Worm (Caenorhabditis elegans) whole organism, L4 larva: ENCODE results near the gene srw-98.

Experiments used
- D1046.2 ChIP-seq: fragments of 200-800 bp; sonication (Bioruptor generic); IDR thresholded peaks from 2 replicates; pipeline ENCODE4 v1.3.6; 2022; ENCODE audit warnings: missing genetic modification characterization, missing compliant biosample characterization
- F37D6.2 ChIP-seq: sonication (generic microtip); optimal IDR thresholded peaks from 2 replicates; lab custom pipeline; 2016; ENCODE audit warnings: mild to moderate bottlenecking, missing genetic modification characterization, missing compliant biosample characterization
- F49E8.2 ChIP-seq: sonication (generic microtip); optimal IDR thresholded peaks from 2 replicates; lab custom pipeline; 2016; ENCODE audit warnings: missing compliant biosample characterization, mild to moderate bottlenecking, missing genetic modification characterization, borderline replicate concordance
- Y105C5A.15 ChIP-seq: fragments of 200-800 bp; sonication (Bioruptor generic); IDR thresholded peaks from 2 replicates; pipeline ENCODE4 v1.3.6; 2022; ENCODE audit warnings: missing genetic modification characterization, missing compliant biosample characterization
- Y5F2A.4 ChIP-seq: fragments of 200-800 bp; sonication (Bioruptor generic); optimal IDR thresholded peaks from 2 replicates; lab custom pipeline; 2018; ENCODE audit warnings: mild to moderate bottlenecking, missing genetic modification characterization, missing compliant biosample characterization
- Y75B8A.6 ChIP-seq: fragments of 200-800 bp; sonication (Bioruptor generic); IDR thresholded peaks from 2 replicates; pipeline ENCODE4 v1.3.6; 2022; ENCODE audit warnings: missing genetic modification reagents, missing genetic modification characterization, missing compliant biosample characterization
- ZK546.5 ChIP-seq, 2 experiments: sonication (generic microtip); optimal IDR thresholded peaks; 2 replicates each; lab custom pipeline; 2017; ENCODE audit warnings: missing biosample characterization in 2 of 2, missing genetic modification characterization in 2 of 2
- aha-1 ChIP-seq: fragments of 150-350 bp; peaks from one replicate; lab custom pipeline; 2014; ENCODE audit warnings: missing biosample characterization, missing genetic modification characterization
- aly-2 ChIP-seq: sonication (generic microtip); optimal IDR thresholded peaks from 2 replicates; lab custom pipeline; 2018; ENCODE audit warnings: missing biosample characterization, missing genetic modification characterization
- attf-4 ChIP-seq: sonication (generic microtip); optimal IDR thresholded peaks from 3 replicates; lab custom pipeline; 2017; ENCODE audit warnings: missing biosample characterization, missing genetic modification characterization
- ceh-20 ChIP-seq: fragments of 200-800 bp; sonication (Bioruptor generic); IDR thresholded peaks from 2 replicates; pipeline ENCODE4 v1.3.6; 2022; ENCODE audit warnings: missing genetic modification reagents, missing genetic modification characterization, missing compliant biosample characterization
- ceh-44 ChIP-seq: fragments of 200-800 bp; sonication (Bioruptor generic); IDR thresholded peaks from 2 replicates; pipeline ENCODE4 v1.3.6; 2022; ENCODE audit warnings: missing genetic modification reagents, missing genetic modification characterization, missing compliant biosample characterization
- daf-12 ChIP-seq: fragments of 150-350 bp; optimal IDR thresholded peaks from 2 replicates; lab custom pipeline; 2014; ENCODE audit warnings: missing biosample characterization, missing genetic modification reagents, missing genetic modification characterization
- daf-16 ChIP-seq, 3 experiments: sonication (generic microtip); optimal IDR thresholded peaks; 2 replicates each; lab custom pipeline; 2016 to 2017; ENCODE audit warnings: missing genetic modification characterization in 3 of 3, missing genetic modification reagents in 3 of 3, mild to moderate bottlenecking in 2 of 3, missing compliant biosample characterization in 2 of 3, missing biosample characterization in 1 of 3, moderate library complexity in 1 of 3
- daf-19 ChIP-seq: fragments of 200-800 bp; sonication (Bioruptor generic); conservative IDR thresholded peaks from 2 replicates; pipeline ENCODE4 v1.3.6; 2022; ENCODE audit warnings: missing genetic modification characterization, missing compliant biosample characterization
- daf-8 ChIP-seq: fragments of 200-800 bp; sonication (Bioruptor generic); IDR thresholded peaks from 2 replicates; pipeline ENCODE4 v1.3.6; 2022; ENCODE audit warnings: missing genetic modification characterization, missing compliant biosample characterization
- dmd-8 ChIP-seq: fragments of 200-800 bp; sonication (Bioruptor generic); IDR thresholded peaks from 2 replicates; pipeline ENCODE4 v1.3.6; 2022; ENCODE audit warnings: missing genetic modification characterization, missing compliant biosample characterization
- dpl-1 ChIP-seq: fragments of 150-350 bp; optimal IDR thresholded peaks from 2 replicates; lab custom pipeline; 2014; ENCODE audit warnings: missing biosample characterization, missing genetic modification reagents, missing genetic modification characterization
- duxl-1 ChIP-seq: sonication (generic microtip); optimal IDR thresholded peaks from 2 replicates; lab custom pipeline; 2016; ENCODE audit warnings: mild to moderate bottlenecking, missing genetic modification characterization, moderate library complexity, missing compliant biosample characterization; ENCODE audit not compliant: poor library complexity
- dve-1 ChIP-seq: sonication (generic microtip); optimal IDR thresholded peaks from 2 replicates; lab custom pipeline; 2017; ENCODE audit warnings: antibody characterized with exemption, mild to moderate bottlenecking, missing genetic modification characterization, missing compliant biosample characterization; ENCODE audit not compliant: insufficient read depth
- egl-43 ChIP-seq: fragments of 200-800 bp; sonication (Bioruptor generic); IDR thresholded peaks from 2 replicates; pipeline ENCODE4 v1.3.6; 2022; ENCODE audit warnings: missing genetic modification reagents, missing genetic modification characterization, missing compliant biosample characterization
- gei-8 ChIP-seq: fragments of 200-800 bp; sonication (Bioruptor generic); optimal IDR thresholded peaks from 2 replicates; lab custom pipeline; 2018; ENCODE audit warnings: mild to moderate bottlenecking, missing genetic modification characterization, missing compliant biosample characterization
- hif-1 ChIP-seq, 2 experiments: sonication (generic microtip); optimal IDR thresholded peaks; 2 replicates each; lab custom pipeline; 2016 to 2017; ENCODE audit warnings: missing compliant biosample characterization in 2 of 2, missing genetic modification characterization in 2 of 2, missing genetic modification reagents in 2 of 2, missing genotype in 2 of 2, mild to moderate bottlenecking in 1 of 2
- lsy-2 ChIP-seq, 2 experiments: fragments of 150-350 bp in 1 of 2; sonication (generic microtip) in 1 of 2; optimal IDR thresholded peaks; 2 replicates each; lab custom pipeline; 2014 to 2017; ENCODE audit warnings: missing biosample characterization in 2 of 2, missing genetic modification characterization in 2 of 2
- madf-5 ChIP-seq, 2 experiments: fragments of 200-800 bp; sonication (Bioruptor generic); IDR thresholded peaks; 2 replicates each; pipeline ENCODE4 v1.3.6; 2022; ENCODE audit warnings: missing compliant biosample characterization in 2 of 2, missing genetic modification characterization in 2 of 2
- madf-9 ChIP-seq: fragments of 200-800 bp; sonication (Bioruptor generic); conservative IDR thresholded peaks from 2 replicates; pipeline ENCODE4 v1.3.6; 2022; ENCODE audit warnings: missing genetic modification reagents, missing genetic modification characterization, missing compliant biosample characterization
- mdl-1 ChIP-seq, 2 experiments: fragments of 150-350 bp in 1 of 2; sonication (generic microtip) in 1 of 2; optimal IDR thresholded peaks; 2 replicates each; lab custom pipeline; 2014 to 2017; ENCODE audit warnings: missing biosample characterization in 2 of 2, missing genetic modification characterization in 2 of 2
- mep-1 ChIP-seq: fragments of 150-350 bp; sonication (generic microtip); optimal IDR thresholded peaks from 3 replicates; lab custom pipeline; 2014; ENCODE audit warnings: missing biosample characterization, missing genetic modification characterization
- mxl-2 ChIP-seq: fragments of 200-800 bp; sonication (Bioruptor generic); conservative IDR thresholded peaks from 2 replicates; pipeline ENCODE4 v1.3.6; 2022; ENCODE audit warnings: missing genetic modification reagents, missing genetic modification characterization, missing compliant biosample characterization
- nhr-102 ChIP-seq: sonication (generic microtip); optimal IDR thresholded peaks from 2 replicates; lab custom pipeline; 2016; ENCODE audit warnings: mild to moderate bottlenecking, missing genetic modification characterization, moderate library complexity, missing compliant biosample characterization
- nhr-111 ChIP-seq: fragments of 200-800 bp; sonication (Bioruptor generic); optimal IDR thresholded peaks from 2 replicates; lab custom pipeline; 2018; ENCODE audit warnings: mild to moderate bottlenecking, missing genetic modification characterization, missing compliant biosample characterization
- nhr-28 ChIP-seq: fragments of 150-350 bp; optimal IDR thresholded peaks from 2 replicates; lab custom pipeline; 2014; ENCODE audit warnings: missing biosample characterization, missing genetic modification characterization
- nhr-41 ChIP-seq: fragments of 200-800 bp; sonication (Bioruptor generic); IDR thresholded peaks from 2 replicates; pipeline ENCODE4 v1.3.6; 2022; ENCODE audit warnings: missing genetic modification reagents, missing genetic modification characterization, missing compliant biosample characterization
- nhr-42 ChIP-seq: fragments of 200-800 bp; sonication (Bioruptor generic); IDR thresholded peaks from 2 replicates; pipeline ENCODE4 v1.3.6; 2022; ENCODE audit warnings: missing genetic modification characterization, missing compliant biosample characterization
- nhr-77 ChIP-seq: fragments of 150-350 bp; optimal IDR thresholded peaks from 2 replicates; lab custom pipeline; 2014; ENCODE audit warnings: missing biosample characterization, missing genetic modification characterization
- php-3 ChIP-seq: fragments of 200-800 bp; sonication (Bioruptor generic); IDR thresholded peaks from 2 replicates; pipeline ENCODE4 v1.3.6; 2022; ENCODE audit warnings: missing genetic modification reagents, missing genetic modification characterization, missing compliant biosample characterization
- skn-1 ChIP-seq: fragments of 150-350 bp; optimal IDR thresholded peaks from 2 replicates; lab custom pipeline; 2014; ENCODE audit warnings: missing biosample characterization, missing genetic modification characterization
- unc-130 ChIP-seq: sonication (generic microtip); optimal IDR thresholded peaks from 2 replicates; lab custom pipeline; 2016; ENCODE audit warnings: missing genetic modification reagents, missing genetic modification characterization, missing compliant biosample characterization
- unc-62 ChIP-seq, 3 experiments: fragments of 150-350 bp in 1 of 3; sonication (generic microtip); optimal IDR thresholded peaks in 2 of 3; peaks in 1 of 3; 1 replicate in 1 of 3; 2 replicates in 2 of 3; lab custom pipeline; 2014 to 2017; ENCODE audit warnings: missing biosample characterization in 3 of 3, missing genetic modification characterization in 3 of 3, missing genetic modification reagents in 3 of 3, missing genotype in 1 of 3
- zip-11 ChIP-seq: fragments of 200-800 bp; sonication (Bioruptor generic); IDR thresholded peaks from 2 replicates; pipeline ENCODE4 v1.3.6; 2022; ENCODE audit warnings: missing genetic modification characterization, missing compliant biosample characterization
- ztf-7 ChIP-seq: fragments of 150-350 bp; optimal IDR thresholded peaks from 2 replicates; lab custom pipeline; 2014; ENCODE audit warnings: missing biosample characterization, missing genetic modification characterization

Gene srw-98

DNA sequence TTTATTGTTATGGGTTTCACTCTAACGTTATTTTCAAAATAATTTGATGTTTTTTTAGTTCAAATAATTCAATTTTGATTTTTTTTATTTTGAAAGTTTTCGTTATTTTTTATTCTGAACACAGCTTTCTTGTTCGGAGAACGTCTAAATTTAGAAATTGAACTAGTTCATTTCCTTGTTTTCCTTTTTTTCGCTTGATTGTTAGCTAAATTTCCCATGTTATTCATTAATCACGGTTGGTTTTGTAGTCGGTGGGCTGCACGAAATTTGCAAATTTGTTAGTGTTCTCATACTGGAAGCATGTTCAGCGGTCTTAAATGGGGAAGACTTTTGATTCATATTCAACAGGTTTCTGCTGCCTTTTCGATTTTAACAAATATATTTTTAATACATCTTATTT is 42.3 kb downstream of the srw-98 start, which contains the start of gene str-222:
Gene str-222 (plus strand): TSS at position 301 of the 400 bp plus-strand sequence.
- TF ChIP-seq dpl-1 (GFP tag; lab: Kevin White, UChicago) (no peak), D1046.2 (GFP tag; lab: Robert Waterston, UW) (no peak), madf-5 (GFP tag; IDR thresholded peaks at IDR 0.05; lab: Robert Waterston, UW) (no peak), nhr-111 (no peak), nhr-28 (no peak), mep-1 (tag; lab: Kevin White, UChicago) (no peak), dmd-8 (no peak), unc-62 (GFP tag; optimal IDR thresholded peaks at IDR 0.05 in 1 of 2; lab: Kevin White, UChicago) (no peak), unc-62 (tag; optimal IDR thresholded peaks at IDR 0.05; lab: Kevin White, UChicago) (no peak), aha-1 (no peak), daf-12 (tag; lab: Kevin White, UChicago) (no peak), Y105C5A.15 (GFP tag; lab: Robert Waterston, UW) (no peak), daf-8 (GFP tag; lab: Robert Waterston, UW) (no peak), nhr-42 (GFP tag; lab: Robert Waterston, UW) (no peak), aly-2 (tag; lab: Kevin White, UChicago) (no peak), madf-9 (GFP tag; lab: Robert Waterston, UW) (no peak), attf-4 (tag; lab: Kevin White, UChicago) (no peak), unc-130 (GFP tag; lab: Kevin White, UChicago) (no peak), zip-11 (GFP tag; lab: Robert Waterston, UW) (no peak), egl-43 (GFP tag; lab: Robert Waterston, UW) (no peak), F49E8.2 (tag; lab: Kevin White, UChicago) (no peak)
- TF ChIP-seq, all 104 proteins: peak for 0

DNA sequence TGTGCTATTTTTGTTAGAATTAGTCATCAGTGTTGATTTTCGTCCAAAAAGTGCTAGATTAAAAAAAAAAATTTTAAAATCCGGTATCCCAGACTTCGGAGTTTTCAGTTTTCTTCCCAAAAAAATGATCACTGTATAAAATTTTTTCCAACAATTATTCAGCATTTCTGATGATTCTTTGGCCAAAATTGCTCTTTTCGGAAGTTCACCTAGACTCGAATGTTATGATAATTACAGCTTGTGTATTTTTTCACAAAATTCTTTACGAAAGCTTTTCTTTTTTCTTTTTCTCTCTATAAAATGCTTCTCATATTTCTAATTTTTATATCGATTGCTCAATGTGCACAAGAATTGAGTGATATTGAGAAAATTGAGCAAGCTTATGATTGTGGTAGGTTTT is 46.4 kb downstream of the srw-98 start, which contains the start of gene irld-17:
Gene irld-17 (plus strand): TSS at position 301 of the 400 bp plus-strand sequence.
- TF ChIP-seq ZK546.5 (tag; optimal IDR thresholded peaks at IDR 0.05; lab: Kevin White, UChicago) (no peak), skn-1 (tag; lab: Kevin White, UChicago) (no peak), daf-19 (GFP tag; lab: Robert Waterston, UW) (no peak), nhr-111 (no peak), F49E8.2 (tag; lab: Kevin White, UChicago) (no peak), nhr-42 (GFP tag; lab: Robert Waterston, UW) (no peak), ceh-44 (no peak), Y5F2A.4 (no peak), mxl-2 (GFP tag; lab: Robert Waterston, UW) (no peak), duxl-1 (tag; lab: Kevin White, UChicago) (no peak), ceh-20 (GFP tag; lab: Robert Waterston, UW) (no peak), F37D6.2 (tag; lab: Kevin White, UChicago) (no peak), D1046.2 (GFP tag; lab: Robert Waterston, UW) (no peak), egl-43 (GFP tag; lab: Robert Waterston, UW) (no peak), daf-8 (GFP tag; lab: Robert Waterston, UW) (no peak), mdl-1 (tag; optimal IDR thresholded peaks at IDR 0.05; lab: Kevin White, UChicago) (no peak), Y75B8A.6 (GFP tag; lab: Robert Waterston, UW) (no peak), nhr-102 (tag; lab: Kevin White, UChicago) (no peak)

- TF ChIP-seq lsy-2 (tag; optimal IDR thresholded peaks at IDR 0.05; lab: Kevin White, UChicago) = no peak
- TF ChIP-seq php-3 (GFP tag; lab: Robert Waterston, UW) = no peak
- TF ChIP-seq nhr-41 (GFP tag; lab: Robert Waterston, UW) = no peak
Measured at ce11 chrV:1631148-1631547, 47.0 kb downstream of the srw-98 start, which contains the start of gene Y46H3D.8. Y46H3D.8 (minus strand) TSS chrV:1631248.

DNA sequence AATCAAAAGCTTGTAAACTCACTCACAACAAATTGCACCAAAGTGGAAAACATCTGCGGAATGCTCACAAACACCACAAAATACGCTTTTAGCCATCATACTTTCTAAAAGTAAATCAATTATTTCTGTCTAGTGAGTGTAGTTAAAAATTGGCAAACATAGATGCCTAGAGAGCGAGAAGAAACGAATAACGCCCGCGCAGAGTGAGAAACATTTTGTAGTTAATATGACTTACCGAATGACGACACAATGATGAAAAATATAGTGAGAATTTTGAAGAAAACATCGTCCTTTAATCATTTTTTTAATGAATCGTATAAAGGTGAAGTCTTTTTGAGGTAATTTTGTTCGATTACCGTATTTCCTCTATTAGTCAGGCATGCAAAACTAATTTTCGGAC is 48.8 kb downstream of the srw-98 start, which contains the start of gene nhr-238:
Gene nhr-238 (minus strand): TSS at position 104 of the 400 bp plus-strand sequence.
- TF ChIP-seq ztf-7 (tag; lab: Kevin White, UChicago) (peak; percentile 75), nhr-102 (tag; lab: Kevin White, UChicago) (no peak), hif-1 (tag; optimal IDR thresholded peaks at IDR 0.05; lab: Kevin White, UChicago) (no peak), nhr-28 (peak; percentile 100), mxl-2 (GFP tag; lab: Robert Waterston, UW) (no peak), aha-1 (no peak), gei-8 (GFP tag; lab: Kevin White, UChicago) (no peak), nhr-77 (tag; lab: Kevin White, UChicago) (peak; percentile 99), dve-1 (tag; lab: Kevin White, UChicago) (peak; percentile 44), daf-16 (GFP tag; optimal IDR thresholded peaks at IDR 0.05; lab: Kevin White, UChicago) (no peak), daf-16 (tag; optimal IDR thresholded peaks at IDR 0.05; lab: Kevin White, UChicago) (peak; percentile 17), nhr-42 (GFP tag; lab: Robert Waterston, UW) (peak; percentile 85)
